Fruit fly (Drosophila melanogaster) Kc167 (cell line): ENCODE measurements around the gene CG8907.

ENCODE experiments used
- Myc ChIP-seq: fragments of >200 bp; optimal IDR thresholded peaks from 2 replicates; lab custom pipeline; 2017; ENCODE audit warnings: missing external identifiers
- Sin3A ChIP-seq: fragments of >200 bp; optimal IDR thresholded peaks from 2 replicates; lab custom pipeline; 2018; ENCODE audit warnings: missing external identifiers
- h ChIP-seq: fragments of >200 bp; optimal IDR thresholded peaks from 3 replicates; lab custom pipeline; 2018; ENCODE audit warnings: missing external identifiers
- insv ChIP-seq: fragments of >200 bp; optimal IDR thresholded peaks from 3 replicates; lab custom pipeline; 2018; ENCODE audit warnings: missing external identifiers
- psq ChIP-seq: fragments of >200 bp; optimal IDR thresholded peaks from 2 replicates; lab custom pipeline; 2017; ENCODE audit warnings: missing external identifiers

- TF ChIP-seq insv (lab: Kevin White, UChicago), result no peak
- no peak for TF ChIP-seq psq (lab: Kevin White, UChicago)
- no peak for TF ChIP-seq h (lab: Kevin White, UChicago)
- no peak for TF ChIP-seq Myc (lab: Kevin White, UChicago)
- no peak for TF ChIP-seq Sin3A (lab: Kevin White, UChicago)
Measured at dm6 chr3R:17008675-17009022, 580 bp downstream of the CG8907 start.
